Worm (Caenorhabditis elegans): Measurements from ENCODE around the gene abcx-1.

ce11 chrII:6554677-6555076, 22.7 kb downstream of the abcx-1 start, which contains the start of gene wrn-1:
- no peak for TF ChIP-seq him-1 (tag; optimal IDR thresholded peaks at IDR 0.05)
- TF ChIP-seq dao-5 (tag; optimal IDR thresholded peaks at IDR 0.05) = no peak

Data from whole organism, L4/young adult.